Worm (Caenorhabditis elegans): ENCODE data around the gene C09H10.9.

Gene C09H10.9

ce11 chrII:11097154-11097887 is 6.9 kb upstream of the C09H10.9 start, which contains the start of the genes rpl-36.A and nuo-1 (continued):
- TF ChIP-seq attf-5 (GFP tag; optimal IDR thresholded peaks at IDR 0.05) (peak; percentile 89), F23B12.7 (tag; optimal IDR thresholded peaks at IDR 0.05; ENCODE audit: insufficient read depth) (peak; percentile 91), attf-3 (GFP tag; conservative IDR thresholded peaks at IDR 0.05) (peak; percentile 92), repo-1 (tag; optimal IDR thresholded peaks at IDR 0.05) (no peak), D2030.7 (GFP tag; IDR thresholded peaks at IDR 0.05) (peak; percentile 71), let-607 (tag; optimal IDR thresholded peaks at IDR 0.05) (no peak), die-1 (tag; optimal IDR thresholded peaks at IDR 0.05) (no peak), hsf-1 (GFP tag; IDR thresholded peaks at IDR 0.05) (no peak), lag-1 (GFP tag; IDR thresholded peaks at IDR 0.05) (no peak), ztf-6 (GFP tag; IDR thresholded peaks at IDR 0.05) (no peak), tbp1 (GFP tag; optimal IDR thresholded peaks at IDR 0.05) (peak; percentile 47), him-1 (tag; optimal IDR thresholded peaks at IDR 0.05) (peak; percentile 30), sea-2 (GFP tag; IDR thresholded peaks at IDR 0.05) (no peak), ceh-58 (GFP tag; IDR thresholded peaks at IDR 0.05) (no peak), lir-1 (GFP tag; conservative IDR thresholded peaks at IDR 0.05) (no peak), F57C9.4 (tag; optimal IDR thresholded peaks at IDR 0.05) (no peak), ZK185.1 (tag; optimal IDR thresholded peaks at IDR 0.05; ENCODE audit: poor library complexity, severe bottlenecking) (peak; percentile 50), hlh-26 (GFP tag; conservative IDR thresholded peaks at IDR 0.05) (no peak), B0336.3 (GFP tag; IDR thresholded peaks at IDR 0.05) (no peak), Y79H2A.3 (GFP tag; conservative IDR thresholded peaks at IDR 0.05) (no peak), K11D2.4 (GFP tag; IDR thresholded peaks at IDR 0.05) (0 out of 2 replicates have a peak, but pooled peaks have one; percentile 9), nfya-1 (tag; optimal IDR thresholded peaks at IDR 0.05; ENCODE audit: borderline replicate concordance, insufficient read depth) (no peak), madf-6 (GFP tag; IDR thresholded peaks at IDR 0.05) (peak; percentile 70), ccch-3 (GFP tag; optimal IDR thresholded peaks at IDR 0.05) (no peak), mcd-1 (GFP tag; IDR thresholded peaks at IDR 0.05) (peak; percentile 70), unc-130 (GFP tag; optimal IDR thresholded peaks at IDR 0.05) (no peak), hrde-1 (tag; optimal IDR thresholded peaks at IDR 0.05; ENCODE audit: borderline replicate concordance) (no peak), sdz-38 (tag; optimal IDR thresholded peaks at IDR 0.05) (no peak), F22D6.2 (tag; optimal IDR thresholded peaks at IDR 0.05) (no peak), cebp-2 (GFP tag; IDR thresholded peaks at IDR 0.05) (no peak), somi-1 (GFP tag; optimal IDR thresholded peaks at IDR 0.05) (no peak)

- TF ChIP-seq Y79H2A.3 (GFP tag; conservative IDR thresholded peaks at IDR 0.05): peak; percentile 54; the same call in 1 of the 2 replicates
- no peak for TF ChIP-seq atf-7 (tag; optimal IDR thresholded peaks at IDR 0.05)
Observed at ce11 chrII:11099841-11100240, 4.4 kb upstream of the C09H10.9 start, which contains the start of gene C09H10.4. C09H10.4 (plus strand) TSS chrII:11100141.

ce11 chrII:11101171-11101570 is 3.1 kb upstream of the C09H10.9 start:
- TF ChIP-seq ztf-22 (GFP tag; optimal IDR thresholded peaks at IDR 0.05): no peak
- TF ChIP-seq ztf-3 (GFP tag; optimal IDR thresholded peaks at IDR 0.05): no peak
- TF ChIP-seq zfh-2 (GFP tag; conservative IDR thresholded peaks at IDR 0.05): no peak
- no peak for TF ChIP-seq ztf-18 (tag; optimal IDR thresholded peaks at IDR 0.05)
- TF ChIP-seq ceh-58 (GFP tag; IDR thresholded peaks at IDR 0.05): no peak
